Worm (Caenorhabditis elegans) whole organism, midembryonic: ENCODE measurements around the gene ZK370.6.

Experiments
- T22C8.4 ChIP-seq: fragments of 200-800 bp; sonication (Bioruptor generic); IDR thresholded peaks from 2 replicates; pipeline ENCODE4 v1.3.6; 2022; ENCODE audit warnings: missing genetic modification characterization, missing compliant biosample characterization
- cog-1 ChIP-seq: sonication (generic microtip); optimal IDR thresholded peaks from 2 replicates; lab custom pipeline; 2016; ENCODE audit warnings: missing genetic modification characterization, missing compliant biosample characterization
- flt-1 ChIP-seq: fragments of 200-800 bp; sonication (Bioruptor generic); IDR thresholded peaks from 2 replicates; pipeline ENCODE4 v1.3.6; 2022; ENCODE audit warnings: missing genetic modification characterization, missing compliant biosample characterization
- klf-2 ChIP-seq: fragments of 200-800 bp; sonication (Bioruptor generic); conservative IDR thresholded peaks from 2 replicates; pipeline ENCODE4 v1.3.6; 2022; ENCODE audit warnings: missing genetic modification reagents, missing genetic modification characterization, missing compliant biosample characterization
- med-1 ChIP-seq: sonication (generic microtip); optimal IDR thresholded peaks from 2 replicates; lab custom pipeline; 2017; ENCODE audit warnings: missing genetic modification characterization, mild to moderate bottlenecking, missing compliant biosample characterization, antibody characterized with exemption, missing genetic modification reagents; ENCODE audit not compliant: insufficient read depth
- ref-1 ChIP-seq: fragments of 200-800 bp; sonication (Bioruptor generic); conservative IDR thresholded peaks from 2 replicates; pipeline ENCODE4 v1.3.6; 2022; ENCODE audit warnings: missing genetic modification reagents, missing genetic modification characterization, missing compliant biosample characterization
- tab-1 ChIP-seq: fragments of 200-800 bp; sonication (Bioruptor generic); IDR thresholded peaks from 2 replicates; pipeline ENCODE4 v1.3.6; 2022; ENCODE audit warnings: missing genetic modification characterization, missing compliant biosample characterization
- ztf-23 ChIP-seq: fragments of 200-800 bp; sonication (Bioruptor generic); IDR thresholded peaks from 2 replicates; pipeline ENCODE4 v1.3.6; 2022; ENCODE audit warnings: missing genetic modification reagents, missing genetic modification characterization, missing compliant biosample characterization
- ztf-29 ChIP-seq: fragments of 200-800 bp; sonication (Bioruptor generic); IDR thresholded peaks from 2 replicates; pipeline ENCODE4 v1.3.6; 2022; ENCODE audit warnings: missing genetic modification reagents, missing genetic modification characterization, missing compliant biosample characterization

ce11 chrIII:8725224-8725623, 18.4 kb downstream of the ZK370.6 start:
- TF ChIP-seq cog-1 (tag; lab: Kevin White, UChicago) (no peak), med-1 (GFP tag; lab: Kevin White, UChicago) (no peak), ztf-23 (no peak), klf-2 (GFP tag; lab: Robert Waterston, UW) (no peak), flt-1 (GFP tag; lab: Robert Waterston, UW) (no peak), tab-1 (GFP tag; lab: Robert Waterston, UW) (no peak), ref-1 (no peak), ztf-29 (no peak), T22C8.4 (GFP tag; lab: Robert Waterston, UW) (no peak)
